Worm (Caenorhabditis elegans) whole organism, L4 larva: ENCODE measurements around the gene ZK938.3.
A peak's percentile ranks its signal among the peaks of the same experiment; 100 is the strongest.

Experiments used
- F10B5.3 ChIP-seq: sonication (generic microtip); optimal IDR thresholded peaks from 2 replicates; lab custom pipeline; 2016; ENCODE audit warnings: mild to moderate bottlenecking, missing genetic modification characterization, missing compliant biosample characterization
- F37D6.2 ChIP-seq: sonication (generic microtip); optimal IDR thresholded peaks from 2 replicates; lab custom pipeline; 2016; ENCODE audit warnings: mild to moderate bottlenecking, missing genetic modification characterization, missing compliant biosample characterization
- F49E8.2 ChIP-seq: sonication (generic microtip); optimal IDR thresholded peaks from 2 replicates; lab custom pipeline; 2016; ENCODE audit warnings: missing compliant biosample characterization, mild to moderate bottlenecking, missing genetic modification characterization, borderline replicate concordance
- R02D3.7 ChIP-seq: fragments of 150-350 bp; sonication (generic microtip); optimal IDR thresholded peaks from 3 replicates; lab custom pipeline; 2014; ENCODE audit warnings: missing biosample characterization, missing genetic modification characterization
- Y105C5A.15 ChIP-seq: fragments of 200-800 bp; sonication (Bioruptor generic); IDR thresholded peaks from 2 replicates; pipeline ENCODE4 v1.3.6; 2022; ENCODE audit warnings: missing genetic modification characterization, missing compliant biosample characterization
- Y5F2A.4 ChIP-seq: fragments of 200-800 bp; sonication (Bioruptor generic); optimal IDR thresholded peaks from 2 replicates; lab custom pipeline; 2018; ENCODE audit warnings: mild to moderate bottlenecking, missing genetic modification characterization, missing compliant biosample characterization
- ZK546.5 ChIP-seq, 2 experiments: sonication (generic microtip); optimal IDR thresholded peaks; 2 replicates each; lab custom pipeline; 2017; ENCODE audit warnings: missing biosample characterization in 2 of 2, missing genetic modification characterization in 2 of 2
- ceh-44 ChIP-seq: fragments of 200-800 bp; sonication (Bioruptor generic); IDR thresholded peaks from 2 replicates; pipeline ENCODE4 v1.3.6; 2022; ENCODE audit warnings: missing genetic modification reagents, missing genetic modification characterization, missing compliant biosample characterization
- cey-2 ChIP-seq: sonication (generic microtip); optimal IDR thresholded peaks from 3 replicates; lab custom pipeline; 2017; ENCODE audit warnings: missing genetic modification characterization, mild to moderate bottlenecking, missing compliant biosample characterization, antibody characterized with exemption, borderline replicate concordance; ENCODE audit not compliant: insufficient read depth
- ctbp-1 ChIP-seq: fragments of 200-800 bp; sonication (Bioruptor generic); IDR thresholded peaks from 2 replicates; pipeline ENCODE4 v1.3.6; 2022; ENCODE audit warnings: missing genetic modification reagents, missing genetic modification characterization, missing compliant biosample characterization
- dpl-1 ChIP-seq: fragments of 150-350 bp; optimal IDR thresholded peaks from 2 replicates; lab custom pipeline; 2014; ENCODE audit warnings: missing biosample characterization, missing genetic modification reagents, missing genetic modification characterization
- duxl-1 ChIP-seq: sonication (generic microtip); optimal IDR thresholded peaks from 2 replicates; lab custom pipeline; 2016; ENCODE audit warnings: mild to moderate bottlenecking, missing genetic modification characterization, moderate library complexity, missing compliant biosample characterization; ENCODE audit not compliant: poor library complexity
- jun-1 ChIP-seq: fragments of 150-350 bp; optimal IDR thresholded peaks from 2 replicates; lab custom pipeline; 2014; ENCODE audit warnings: missing biosample characterization, missing genetic modification reagents, missing genetic modification characterization
- lin-29 ChIP-seq: fragments of 200-800 bp; sonication (Bioruptor generic); IDR thresholded peaks from 2 replicates; pipeline ENCODE4 v1.3.6; 2022; ENCODE audit warnings: missing genetic modification reagents, missing genetic modification characterization, missing compliant biosample characterization
- mdl-1 ChIP-seq, 2 experiments: fragments of 150-350 bp in 1 of 2; sonication (generic microtip) in 1 of 2; optimal IDR thresholded peaks; 2 replicates each; lab custom pipeline; 2014 to 2017; ENCODE audit warnings: missing biosample characterization in 2 of 2, missing genetic modification characterization in 2 of 2
- mdt-29 ChIP-seq: fragments of 200-800 bp; sonication (Bioruptor generic); IDR thresholded peaks from 2 replicates; pipeline ENCODE4 v1.3.6; 2022; ENCODE audit warnings: missing genetic modification reagents, missing genetic modification characterization, missing compliant biosample characterization
- mep-1 ChIP-seq: fragments of 150-350 bp; sonication (generic microtip); optimal IDR thresholded peaks from 3 replicates; lab custom pipeline; 2014; ENCODE audit warnings: missing biosample characterization, missing genetic modification characterization
- mxl-3 ChIP-seq: fragments of 200-800 bp; sonication (Bioruptor generic); optimal IDR thresholded peaks from 2 replicates; lab custom pipeline; 2018; ENCODE audit warnings: mild to moderate bottlenecking, missing genetic modification characterization, missing compliant biosample characterization
- nhr-10 ChIP-seq: fragments of 150-350 bp; optimal IDR thresholded peaks from 2 replicates; lab custom pipeline; 2014; ENCODE audit warnings: missing biosample characterization, missing genetic modification characterization
- nhr-11 ChIP-seq: fragments of 150-350 bp; optimal IDR thresholded peaks from 2 replicates; lab custom pipeline; 2014; ENCODE audit warnings: missing biosample characterization, missing genetic modification characterization
- nhr-237 ChIP-seq: sonication (generic microtip); optimal IDR thresholded peaks from 2 replicates; lab custom pipeline; 2017; ENCODE audit warnings: missing biosample characterization, missing genetic modification characterization
- nhr-48 ChIP-seq: sonication (generic microtip); optimal IDR thresholded peaks from 2 replicates; lab custom pipeline; 2016; ENCODE audit warnings: mild to moderate bottlenecking, missing genetic modification characterization, missing compliant biosample characterization
- nhr-6 ChIP-seq: fragments of 150-350 bp; optimal IDR thresholded peaks from 2 replicates; lab custom pipeline; 2014; ENCODE audit warnings: missing biosample characterization, missing genetic modification characterization
- php-3 ChIP-seq: fragments of 200-800 bp; sonication (Bioruptor generic); IDR thresholded peaks from 2 replicates; pipeline ENCODE4 v1.3.6; 2022; ENCODE audit warnings: missing genetic modification reagents, missing genetic modification characterization, missing compliant biosample characterization
- set-16 ChIP-seq: fragments of 200-800 bp; sonication (Bioruptor generic); IDR thresholded peaks from 2 replicates; pipeline ENCODE4 v1.3.6; 2022; ENCODE audit warnings: missing genetic modification reagents, missing genetic modification characterization, missing compliant biosample characterization
- snpc-1.2 ChIP-seq: fragments of 200-800 bp; sonication (Bioruptor generic); IDR thresholded peaks from 2 replicates; pipeline ENCODE4 v1.3.6; 2022; ENCODE audit warnings: missing genetic modification reagents, missing genetic modification characterization, missing compliant biosample characterization
- spr-1 ChIP-seq: sonication (generic microtip); optimal IDR thresholded peaks from 2 replicates; lab custom pipeline; 2016; ENCODE audit warnings: mild to moderate bottlenecking, missing genetic modification characterization, missing compliant biosample characterization
- spr-3 ChIP-seq: fragments of 200-800 bp; sonication (Bioruptor generic); optimal IDR thresholded peaks from 2 replicates; lab custom pipeline; 2018; ENCODE audit warnings: mild to moderate bottlenecking, missing genetic modification characterization, missing compliant biosample characterization
- unc-62 ChIP-seq, 3 experiments: fragments of 150-350 bp in 1 of 3; sonication (generic microtip); optimal IDR thresholded peaks in 2 of 3; peaks in 1 of 3; 1 replicate in 1 of 3; 2 replicates in 2 of 3; lab custom pipeline; 2014 to 2017; ENCODE audit warnings: missing biosample characterization in 3 of 3, missing genetic modification characterization in 3 of 3, missing genetic modification reagents in 3 of 3, missing genotype in 1 of 3
- zfp-2 ChIP-seq: sonication (generic microtip); optimal IDR thresholded peaks from 2 replicates; lab custom pipeline; 2016; ENCODE audit warnings: mild to moderate bottlenecking, missing genetic modification characterization, missing compliant biosample characterization
- zip-2 ChIP-seq: fragments of 150-350 bp; optimal IDR thresholded peaks from 2 replicates; lab custom pipeline; 2014; ENCODE audit warnings: missing biosample characterization, missing genetic modification characterization
- ztf-11 ChIP-seq: fragments of 150-350 bp; optimal IDR thresholded peaks from 2 replicates; lab custom pipeline; 2014; ENCODE audit warnings: missing biosample characterization, missing genetic modification characterization

ZK938.3 gene

DNA sequence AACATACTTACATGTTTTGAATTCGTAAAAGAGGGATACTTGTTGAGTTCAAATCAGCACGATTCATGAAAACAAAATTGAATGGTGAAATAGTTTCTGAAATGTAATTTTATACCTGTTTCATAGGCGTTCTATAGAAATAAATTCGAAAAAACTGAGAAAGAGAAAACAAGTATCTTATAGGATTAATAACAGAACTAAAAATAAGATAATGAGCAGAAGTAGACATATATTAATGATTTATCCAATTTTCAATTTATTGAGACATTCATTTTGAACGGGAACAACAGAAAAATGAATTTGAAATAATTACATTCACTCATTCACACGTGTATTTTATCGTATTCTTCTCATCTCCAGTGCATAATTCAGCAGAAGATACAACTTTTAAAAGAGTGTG is 24.0 kb upstream of the ZK938.3 start, which contains the start of gene chil-6:
chil-6 (minus strand) TSS at position 101 of the 400 bp plus-strand sequence.
- TF ChIP-seq duxl-1: no peak
- no peak for TF ChIP-seq nhr-10 (tag; lab: Kevin White, UChicago)
- no peak for TF ChIP-seq snpc-1.2 (GFP tag; lab: Robert Waterston, UW)
- TF ChIP-seq nhr-6 (tag; lab: Kevin White, UChicago): no peak
- TF ChIP-seq ZK546.5 (tag; optimal IDR thresholded peaks at IDR 0.05; lab: Kevin White, UChicago): no peak
- TF ChIP-seq Y105C5A.15 (GFP tag; lab: Robert Waterston, UW): no peak
- TF ChIP-seq spr-3: no peak

DNA sequence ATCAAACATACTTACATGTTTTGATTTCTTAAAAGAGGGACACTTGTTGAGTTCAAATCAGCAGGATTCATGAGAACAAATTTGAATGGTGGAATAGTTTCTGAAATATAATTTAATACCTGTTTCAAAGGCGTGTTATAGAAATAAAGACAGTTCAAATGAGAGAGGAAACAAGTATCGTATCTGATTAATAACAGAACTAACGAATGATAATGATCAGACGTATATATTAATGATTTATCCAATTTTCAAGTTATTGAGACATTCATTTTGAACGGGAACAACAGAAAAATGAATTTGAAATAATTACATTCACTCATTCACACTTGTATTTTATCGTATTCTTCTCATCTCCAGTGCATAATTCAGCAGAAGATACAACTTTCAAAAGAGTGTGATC is 21.9 kb upstream of the ZK938.3 start, which contains the start of gene chil-4:
chil-4 (minus strand) TSS at position 101 of the 400 bp plus-strand sequence.
- no peak for TF ChIP-seq F37D6.2 (tag; lab: Kevin White, UChicago)
- TF ChIP-seq mep-1 (tag; lab: Kevin White, UChicago): no peak
- TF ChIP-seq set-16: no peak
- no peak for TF ChIP-seq dpl-1 (GFP tag; lab: Kevin White, UChicago)
- no peak for TF ChIP-seq mxl-3
- TF ChIP-seq mdl-1 (tag; optimal IDR thresholded peaks at IDR 0.05; lab: Kevin White, UChicago): no peak

DNA sequence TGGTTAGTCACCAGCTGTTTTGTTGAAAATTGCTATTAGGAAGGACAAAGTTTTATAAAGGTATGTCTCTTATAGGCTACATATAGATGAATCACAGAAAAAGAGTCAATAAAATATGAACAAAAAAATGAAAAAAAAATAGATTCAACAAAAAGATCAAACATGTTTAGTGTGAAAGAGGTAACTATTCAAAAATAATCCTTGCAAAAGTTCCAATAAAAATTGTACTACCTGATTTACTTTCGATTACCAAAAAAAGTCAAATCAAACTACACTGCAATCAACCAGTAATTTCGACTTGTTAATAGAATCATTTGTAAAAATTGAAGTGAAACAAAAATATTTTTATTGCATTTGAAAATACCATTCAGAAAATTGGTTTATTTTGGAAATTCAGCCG is 17.2 kb upstream of the ZK938.3 start, which contains the start of gene ZK938.10:
ZK938.10 (minus strand) TSS at position 101 of the 400 bp plus-strand sequence.
- no peak for TF ChIP-seq mdt-29

DNA sequence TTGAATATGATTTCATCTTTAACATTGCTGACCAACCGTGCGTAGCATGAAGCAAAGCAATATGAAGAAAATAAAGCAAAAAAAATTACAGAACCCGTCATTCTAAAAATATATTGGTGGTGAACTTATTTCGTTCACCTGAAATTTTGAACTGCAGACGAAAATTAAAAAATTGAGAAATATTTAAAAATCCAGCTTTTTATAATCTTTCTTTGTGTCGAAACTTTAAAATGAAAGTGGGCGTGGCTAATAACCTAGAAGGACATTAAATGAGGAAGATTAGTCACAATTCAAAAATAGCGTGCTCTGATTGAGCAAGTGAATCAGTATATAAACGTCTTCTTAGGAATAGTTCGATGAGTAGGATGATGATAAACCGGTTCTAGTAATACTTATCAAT is 15.7 kb upstream of the ZK938.3 start, which contains the start of gene old-2:
old-2 (minus strand) TSS at position 101 of the 400 bp plus-strand sequence.
- no peak for TF ChIP-seq zip-2 (tag; lab: Kevin White, UChicago)
- TF ChIP-seq F49E8.2: no peak
- no peak for TF ChIP-seq lin-29
- TF ChIP-seq R02D3.7 (tag; lab: Kevin White, UChicago): no peak
- no peak for TF ChIP-seq Y5F2A.4 (GFP tag; lab: Kevin White, UChicago)
- TF ChIP-seq zfp-2 (tag; lab: Kevin White, UChicago): no peak
- TF ChIP-seq jun-1 (tag; lab: Kevin White, UChicago): no peak
- TF ChIP-seq nhr-11 (tag; lab: Kevin White, UChicago): no peak
- TF ChIP-seq spr-1 (tag; lab: Kevin White, UChicago): no peak
- TF ChIP-seq nhr-237 (tag; lab: Kevin White, UChicago): no peak
- TF ChIP-seq ztf-11: no peak
- TF ChIP-seq ctbp-1: no peak
- TF ChIP-seq nhr-48 (tag; lab: Kevin White, UChicago): no peak
- no peak for TF ChIP-seq mdl-1 (tag; optimal IDR thresholded peaks at IDR 0.05; lab: Kevin White, UChicago)
- no peak for TF ChIP-seq F10B5.3 (tag; lab: Kevin White, UChicago)
- TF ChIP-seq ceh-44 (GFP tag; lab: Robert Waterston, UW): no peak
- TF ChIP-seq, all 104 proteins: peak for 0

DNA sequence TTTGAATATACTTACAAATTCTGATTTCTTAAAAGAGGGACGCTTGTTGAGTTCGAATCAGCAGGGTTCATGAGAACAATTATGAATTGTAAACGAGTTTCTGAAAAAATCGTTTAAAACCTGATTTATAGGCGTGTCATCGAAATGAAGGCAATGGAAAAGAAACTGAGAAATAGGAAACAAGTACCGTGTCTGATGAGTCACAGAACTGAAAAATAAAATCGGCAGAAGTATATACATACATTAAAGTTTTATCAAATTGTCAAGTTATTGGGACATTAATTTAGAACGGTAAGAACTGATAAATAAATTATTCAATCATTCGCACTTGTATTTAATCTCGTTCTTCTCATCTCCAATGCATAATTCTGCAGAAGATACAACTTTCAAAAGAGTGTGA is 11.5 kb upstream of the ZK938.3 start, which contains the start of gene chil-9:
chil-9 (minus strand) TSS at position 101 of the 400 bp plus-strand sequence.
- TF ChIP-seq unc-62 (GFP tag; optimal IDR thresholded peaks at IDR 0.05 in 1 of 2; lab: Kevin White, UChicago) (peak in 1 of 2 experiments; percentile 31), unc-62 (tag; optimal IDR thresholded peaks at IDR 0.05; lab: Kevin White, UChicago) (no peak), php-3 (no peak), cey-2 (tag; lab: Kevin White, UChicago) (no peak)
